Fruit fly (Drosophila melanogaster) whole organism, embryonic: Measurements from ENCODE around the gene Ptth.

Experiments used
- Abd-B ChIP-seq: fragments of 200-800 bp; sonication (Bioruptor generic); optimal IDR thresholded peaks from 2 replicates; lab custom pipeline; 2018; ENCODE audit warnings: missing biosample characterization, mild to moderate bottlenecking, missing genetic modification characterization, moderate library complexity
- Blimp-1 ChIP-seq: fragments of 200-800 bp; sonication (Bioruptor generic); optimal IDR thresholded peaks from 3 replicates; lab custom pipeline; 2018; ENCODE audit warnings: missing biosample characterization, missing genetic modification characterization, mild to moderate bottlenecking, moderate library complexity, missing genetic modification reagents
- CG10462 ChIP-seq: fragments of 200-800 bp; sonication (Bioruptor generic); optimal IDR thresholded peaks from 2 replicates; lab custom pipeline; 2016; ENCODE audit warnings: missing biosample characterization, missing genetic modification characterization
- CG11695 ChIP-seq: fragments of 200-800 bp; sonication (Bioruptor generic); IDR thresholded peaks from 3 replicates; pipeline ENCODE4 v1.3.6; 2022; ENCODE audit warnings: missing biosample characterization, missing genetic modification characterization
- CG13894 ChIP-seq: fragments of 200-800 bp; sonication (Bioruptor generic); optimal IDR thresholded peaks from 3 replicates; lab custom pipeline; 2018; ENCODE audit warnings: missing biosample characterization, mild to moderate bottlenecking, missing genetic modification characterization, moderate library complexity
- CG14014 ChIP-seq: fragments of 200-800 bp; sonication (Bioruptor generic); IDR thresholded peaks from 2 replicates; pipeline ENCODE4 v1.3.6; 2022; ENCODE audit warnings: missing biosample characterization, missing genetic modification characterization
- CG14860 ChIP-seq: fragments of 200-800 bp; sonication (Bioruptor generic); IDR thresholded peaks from 3 replicates; pipeline ENCODE4 v1.3.6; 2022; ENCODE audit warnings: missing biosample characterization, missing genetic modification characterization; ENCODE audit not compliant: partially characterized antibody
- CG15073 ChIP-seq: fragments of 200-800 bp; sonication (Bioruptor generic); optimal IDR thresholded peaks from 2 replicates; lab custom pipeline; 2016; ENCODE audit warnings: missing biosample characterization, missing genetic modification characterization
- CG16813 ChIP-seq: fragments of 200-800 bp; sonication (Bioruptor generic); IDR thresholded peaks from 3 replicates; pipeline ENCODE4 v1.3.6; 2022; ENCODE audit warnings: missing biosample characterization, missing genetic modification characterization; ENCODE audit not compliant: partially characterized antibody
- CG16815 ChIP-seq: fragments of 200-800 bp; sonication (Bioruptor generic); optimal IDR thresholded peaks from 3 replicates; lab custom pipeline; 2017; ENCODE audit warnings: missing biosample characterization, mild to moderate bottlenecking, missing genetic modification characterization
- CG17328 ChIP-seq: fragments of 200-800 bp; sonication (Bioruptor generic); IDR thresholded peaks from 2 replicates; pipeline ENCODE4 v1.3.6; 2022; ENCODE audit warnings: missing biosample characterization, missing genetic modification characterization
- CG18619 ChIP-seq: fragments of 200-800 bp; sonication (Bioruptor generic); optimal IDR thresholded peaks from 3 replicates; lab custom pipeline; 2017; ENCODE audit warnings: missing biosample characterization, mild to moderate bottlenecking, missing genetic modification characterization
- CG18764 ChIP-seq: fragments of 200-800 bp; sonication (Bioruptor generic); optimal IDR thresholded peaks from 3 replicates; lab custom pipeline; 2016; ENCODE audit warnings: missing biosample characterization, missing genetic modification characterization
- CG2116 ChIP-seq: fragments of 200-800 bp; sonication (Bioruptor generic); optimal IDR thresholded peaks from 3 replicates; lab custom pipeline; 2018; ENCODE audit warnings: missing biosample characterization, mild to moderate bottlenecking, missing genetic modification characterization
- CG4360 ChIP-seq: fragments of 200-800 bp; sonication (Bioruptor generic); IDR thresholded peaks from 2 replicates; pipeline ENCODE4 v1.3.6; 2022; ENCODE audit warnings: missing biosample characterization, missing genetic modification characterization
- CG6272 ChIP-seq: fragments of 200-800 bp; sonication (Bioruptor generic); IDR thresholded peaks from 2 replicates; pipeline ENCODE4 v1.3.6; 2022; ENCODE audit warnings: missing biosample characterization, missing genetic modification characterization
- CG6854 ChIP-seq: fragments of 200-800 bp; sonication (Bioruptor generic); optimal IDR thresholded peaks from 3 replicates; lab custom pipeline; 2017; ENCODE audit warnings: missing biosample characterization, mild to moderate bottlenecking, missing genetic modification characterization
- CG8281 ChIP-seq: fragments of 200-800 bp; sonication (Bioruptor generic); optimal IDR thresholded peaks from 2 replicates; lab custom pipeline; 2018; ENCODE audit warnings: missing biosample characterization, mild to moderate bottlenecking, missing genetic modification characterization, moderate library complexity
- CG8359 ChIP-seq: fragments of 200-800 bp; sonication (Bioruptor generic); optimal IDR thresholded peaks from 2 replicates; lab custom pipeline; 2017; ENCODE audit warnings: missing biosample characterization, mild to moderate bottlenecking, missing genetic modification characterization, borderline replicate concordance
- CG9727 ChIP-seq: fragments of 200-800 bp; sonication (Bioruptor generic); optimal IDR thresholded peaks from 3 replicates; lab custom pipeline; 2017; ENCODE audit warnings: missing biosample characterization, mild to moderate bottlenecking, missing genetic modification characterization
- Chrac-16 ChIP-seq: fragments of 200-800 bp; sonication (Bioruptor generic); optimal IDR thresholded peaks from 3 replicates; lab custom pipeline; 2016; ENCODE audit warnings: missing biosample characterization, missing genetic modification characterization
- D19B ChIP-seq: fragments of 200-800 bp; sonication (Bioruptor generic); optimal IDR thresholded peaks from 2 replicates; lab custom pipeline; 2017; ENCODE audit warnings: missing biosample characterization, mild to moderate bottlenecking, missing genetic modification characterization
- Dbx ChIP-seq: fragments of 200-800 bp; sonication (Bioruptor generic); IDR thresholded peaks from 3 replicates; pipeline ENCODE4 v1.3.6; 2022; ENCODE audit warnings: missing biosample characterization, missing genetic modification characterization
- Dfd ChIP-seq, 2 experiments: fragments of >200 bp; optimal IDR thresholded peaks; 2 replicates each; lab custom pipeline; 2017; ENCODE audit warnings: missing biosample characterization in 2 of 2, missing genetic modification characterization in 2 of 2
- Dref ChIP-seq: fragments of 200-800 bp; sonication (Bioruptor generic); IDR thresholded peaks from 2 replicates; pipeline ENCODE4 v1.3.6; 2022; ENCODE audit warnings: missing biosample characterization, missing genetic modification characterization
- Gsc ChIP-seq: fragments of 200-800 bp; sonication (Bioruptor generic); IDR thresholded peaks from 2 replicates; pipeline ENCODE4 v1.3.6; 2022; ENCODE audit warnings: missing biosample characterization, missing genetic modification characterization
- HLH54F ChIP-seq: fragments of 200-800 bp; sonication (Bioruptor generic); optimal IDR thresholded peaks from 3 replicates; lab custom pipeline; 2016; ENCODE audit warnings: missing biosample characterization, missing genetic modification characterization
- Hey ChIP-seq: fragments of 200-800 bp; sonication (Bioruptor generic); optimal IDR thresholded peaks from 3 replicates; lab custom pipeline; 2018; ENCODE audit warnings: missing biosample characterization, mild to moderate bottlenecking, missing genetic modification characterization
- NfI ChIP-seq: fragments of 200-800 bp; sonication (Bioruptor generic); optimal IDR thresholded peaks from 3 replicates; lab custom pipeline; 2018; ENCODE audit warnings: missing biosample characterization, mild to moderate bottlenecking, missing genetic modification characterization, moderate library complexity
- Rx ChIP-seq: fragments of 200-800 bp; sonication (Bioruptor generic); IDR thresholded peaks from 2 replicates; pipeline ENCODE4 v1.3.6; 2022; ENCODE audit warnings: missing biosample characterization, missing genetic modification characterization
- Trl ChIP-seq, 3 experiments: fragments of >200 bp in 2 of 3; fragments of 200-800 bp in 1 of 3; sonication (Bioruptor generic) in 1 of 3; optimal IDR thresholded peaks; 2 replicates in 1 of 3; 3 replicates in 2 of 3; lab custom pipeline; 2016 to 2017; ENCODE audit warnings: missing biosample characterization in 1 of 3, missing genetic modification characterization in 1 of 3
- ac ChIP-seq: fragments of 200-800 bp; sonication (Bioruptor generic); optimal IDR thresholded peaks from 3 replicates; lab custom pipeline; 2017; ENCODE audit warnings: missing biosample characterization, mild to moderate bottlenecking, missing genetic modification characterization
- ara ChIP-seq: fragments of 200-800 bp; sonication (Bioruptor generic); IDR thresholded peaks from 2 replicates; pipeline ENCODE4 v1.3.6; 2022; ENCODE audit warnings: missing biosample characterization, missing genetic modification characterization
- cg ChIP-seq: fragments of 200-800 bp; sonication (Bioruptor generic); optimal IDR thresholded peaks from 3 replicates; lab custom pipeline; 2019; ENCODE audit warnings: missing biosample characterization, mild to moderate bottlenecking, missing genetic modification characterization, moderate library complexity
- hbn ChIP-seq: fragments of 200-800 bp; sonication (Bioruptor generic); IDR thresholded peaks from 2 replicates; pipeline ENCODE4 v1.3.6; 2022; ENCODE audit warnings: missing biosample characterization, missing genetic modification characterization; ENCODE audit not compliant: partially characterized antibody
- jumu ChIP-seq: fragments of 200-800 bp; sonication (Bioruptor generic); optimal IDR thresholded peaks from 3 replicates; lab custom pipeline; 2016; ENCODE audit warnings: missing biosample characterization, missing genetic modification characterization
- lab ChIP-seq: fragments of 200-800 bp; sonication (Bioruptor generic); optimal IDR thresholded peaks from 3 replicates; lab custom pipeline; 2017; ENCODE audit warnings: missing biosample characterization, missing genetic modification characterization, mild to moderate bottlenecking, moderate library complexity, missing genetic modification reagents
- nerfin-1 ChIP-seq: fragments of 200-800 bp; sonication (Bioruptor generic); optimal IDR thresholded peaks from 3 replicates; lab custom pipeline; 2019; ENCODE audit warnings: missing biosample characterization, mild to moderate bottlenecking, missing genetic modification characterization, moderate library complexity
- nerfin-2 ChIP-seq: fragments of 200-800 bp; sonication (Bioruptor generic); IDR thresholded peaks from 2 replicates; pipeline ENCODE4 v1.3.6; 2022; ENCODE audit warnings: missing biosample characterization, missing genetic modification characterization; ENCODE audit not compliant: partially characterized antibody
- oc ChIP-seq: fragments of 200-800 bp; sonication (Bioruptor generic); optimal IDR thresholded peaks from 2 replicates; lab custom pipeline; 2018; ENCODE audit warnings: missing biosample characterization, mild to moderate bottlenecking, missing genetic modification characterization, moderate library complexity
- onecut ChIP-seq: fragments of 200-800 bp; sonication (Bioruptor generic); IDR thresholded peaks from 2 replicates; pipeline ENCODE4 v1.3.6; 2022; ENCODE audit warnings: missing biosample characterization, missing genetic modification characterization
- pfk ChIP-seq: fragments of 200-800 bp; sonication (Bioruptor generic); optimal IDR thresholded peaks from 2 replicates; lab custom pipeline; 2018; ENCODE audit warnings: missing biosample characterization, mild to moderate bottlenecking, missing genetic modification characterization, moderate library complexity
- prd ChIP-seq, 3 experiments: fragments of >200 bp in 2 of 3; fragments of 200-800 bp in 1 of 3; sonication (Bioruptor generic) in 1 of 3; optimal IDR thresholded peaks in 2 of 3; IDR thresholded peaks in 1 of 3; 2 replicates in 2 of 3; 3 replicates in 1 of 3; pipeline versions ENCODE4 v1.3.6 to Lab custom; 2017 to 2022; ENCODE audit warnings: missing biosample characterization in 1 of 3, missing genetic modification characterization in 1 of 3
- sens ChIP-seq: fragments of 200-800 bp; sonication (Bioruptor generic); peaks from one replicate; lab custom pipeline; 2016; ENCODE audit warnings: missing biosample characterization, missing genetic modification characterization
- shn ChIP-seq: fragments of 200-800 bp; sonication (Bioruptor generic); optimal IDR thresholded peaks from 3 replicates; lab custom pipeline; 2016; ENCODE audit warnings: missing biosample characterization, missing genetic modification characterization
- sisA ChIP-seq: fragments of 200-800 bp; sonication (Bioruptor generic); IDR thresholded peaks from 2 replicates; pipeline ENCODE4 v1.3.6; 2022; ENCODE audit warnings: missing biosample characterization, missing genetic modification characterization
- toy ChIP-seq: fragments of 200-800 bp; sonication (Bioruptor generic); IDR thresholded peaks from 2 replicates; pipeline ENCODE4 v1.3.6; 2022; ENCODE audit warnings: missing biosample characterization, missing genetic modification characterization
- unc-4 ChIP-seq: fragments of 200-800 bp; sonication (Bioruptor generic); IDR thresholded peaks from 2 replicates; pipeline ENCODE4 v1.3.6; 2022; ENCODE audit warnings: missing biosample characterization, missing genetic modification characterization; ENCODE audit not compliant: partially characterized antibody
- wor ChIP-seq: fragments of 200-800 bp; sonication (Bioruptor generic); IDR thresholded peaks from 2 replicates; pipeline ENCODE4 v1.3.6; 2022; ENCODE audit warnings: missing biosample characterization, missing genetic modification characterization

Ptth gene

DNA sequence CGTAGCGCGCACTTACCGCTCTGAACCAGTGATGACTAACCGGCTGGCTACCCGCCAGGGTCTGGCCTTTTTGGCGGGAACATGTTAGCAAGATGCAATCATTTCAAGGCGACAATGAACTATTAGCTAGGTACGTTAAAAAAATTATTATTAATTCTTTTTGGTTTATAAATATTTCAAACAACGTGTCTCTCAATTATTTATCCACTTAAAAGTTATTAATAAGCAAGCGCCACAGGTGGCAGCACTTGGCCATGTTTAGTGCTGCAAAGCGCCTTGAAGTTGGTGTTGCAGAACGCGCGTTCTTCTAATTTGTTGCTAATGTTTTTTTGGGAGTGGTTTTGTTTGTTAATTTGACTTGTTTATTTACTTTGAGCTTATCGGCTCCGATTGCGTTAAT is 2.5 kb downstream of the Ptth start, which contains the start of the genes Ipk2 and cold (continued):
- peak; percentile 87 for TF ChIP-seq Dbx (GFP tag; lab: Robert Waterston, UW)
- TF ChIP-seq ara (GFP tag; lab: Robert Waterston, UW), result peak; percentile 55
- TF ChIP-seq Blimp-1 (GFP tag; lab: Kevin White, UChicago), result no peak
- TF ChIP-seq toy (GFP tag; lab: Robert Waterston, UW), result 0 out of 2 replicates have a peak, but pooled peaks have one; percentile 29
- peak; percentile 13; the same call in 1 of the 2 replicates for TF ChIP-seq nerfin-2 (GFP tag; lab: Robert Waterston, UW)
- TF ChIP-seq CG15073 (GFP tag; lab: Kevin White, UChicago), result no peak
- peak; percentile 81 for TF ChIP-seq CG9727
- peak; percentile 63; the same call in 1 of the 2 replicates for TF ChIP-seq CG14014 (GFP tag; lab: Robert Waterston, UW)
- peak; percentile 70 for TF ChIP-seq CG2116 (GFP tag; lab: Kevin White, UChicago)
- TF ChIP-seq CG8281 (tag; lab: Kevin White, UChicago), result peak; percentile 34
- TF ChIP-seq sens (GFP tag; lab: Kevin White, UChicago), result peak; percentile 96
- peak; percentile 91 for TF ChIP-seq lab (GFP tag; lab: Kevin White, UChicago)
- TF ChIP-seq nerfin-1 (tag; lab: Kevin White, UChicago), result peak; percentile 64
- no peak for TF ChIP-seq oc (tag; lab: Kevin White, UChicago)
- peak; percentile 76 for TF ChIP-seq CG18764 (GFP tag; lab: Kevin White, UChicago)
- TF ChIP-seq CG6854 (GFP tag; lab: Kevin White, UChicago), result peak; percentile 62
- TF ChIP-seq CG17328 (GFP tag; lab: Robert Waterston, UW), result 0 out of 2 replicates have a peak, but pooled peaks have one; percentile 11
- peak; percentile 68 for TF ChIP-seq wor
- TF ChIP-seq D19B (GFP tag; lab: Kevin White, UChicago), result peak; percentile 65
- TF ChIP-seq CG18619 (GFP tag; lab: Kevin White, UChicago), result peak; percentile 85
- no peak; the same call in 2 of the 3 replicates for TF ChIP-seq CG11695 (GFP tag; lab: Robert Waterston, UW)
- peak; percentile 62 for TF ChIP-seq Rx (GFP tag; lab: Robert Waterston, UW)
- TF ChIP-seq CG4360 (GFP tag; lab: Robert Waterston, UW), result no peak
- TF ChIP-seq pfk (GFP tag; lab: Kevin White, UChicago), result no peak
- TF ChIP-seq CG10462 (GFP tag; lab: Kevin White, UChicago), result peak; percentile 34
- no peak for TF ChIP-seq prd (optimal IDR thresholded peaks at IDR 0.05; lab: Kevin White, UChicago)
- peak; percentile 82 for TF ChIP-seq prd (GFP tag; IDR thresholded peaks at IDR 0.05; lab: Robert Waterston, UW)
- peak; percentile 76 for TF ChIP-seq shn (GFP tag; lab: Kevin White, UChicago)
- no peak for TF ChIP-seq hbn (GFP tag; lab: Robert Waterston, UW)
- no peak for TF ChIP-seq ac
- 0 out of 2 replicates have a peak, but pooled peaks have one; percentile 38 for TF ChIP-seq Dref
- no peak for TF ChIP-seq CG14860 (GFP tag; lab: Robert Waterston, UW)
- peak; percentile 49 for TF ChIP-seq onecut (GFP tag; lab: Robert Waterston, UW)
- TF ChIP-seq HLH54F (GFP tag; lab: Kevin White, UChicago), result peak; percentile 87
- TF ChIP-seq Chrac-16 (GFP tag; lab: Kevin White, UChicago), result peak; percentile 78
- peak; percentile 80 for TF ChIP-seq CG16815 (GFP tag; lab: Kevin White, UChicago)
- TF ChIP-seq unc-4 (GFP tag; lab: Robert Waterston, UW), result peak; percentile 43
- TF ChIP-seq CG16813, result peak; percentile 42; the same call in 1 of the 3 replicates
- TF ChIP-seq cg (GFP tag; lab: Kevin White, UChicago), result no peak
- TF ChIP-seq NfI (GFP tag; lab: Kevin White, UChicago), result peak; percentile 85
- TF ChIP-seq Trl (optimal IDR thresholded peaks at IDR 0.05; lab: Kevin White, UChicago), result no peak
- peak; percentile 78 for TF ChIP-seq Trl (GFP tag; optimal IDR thresholded peaks at IDR 0.05; lab: Kevin White, UChicago)
- no peak for TF ChIP-seq Hey (tag; lab: Kevin White, UChicago)
- TF ChIP-seq CG8359 (GFP tag; lab: Kevin White, UChicago), result no peak
- 0 out of 2 replicates have a peak, but pooled peaks have one; percentile 26 for TF ChIP-seq Gsc
- TF ChIP-seq Abd-B (GFP tag; lab: Kevin White, UChicago), result peak; percentile 86
- TF ChIP-seq Dfd (GFP tag; optimal IDR thresholded peaks at IDR 0.05; lab: Kevin White, UChicago), result no peak
- TF ChIP-seq jumu (GFP tag; lab: Kevin White, UChicago), result peak; percentile 79
- no peak for TF ChIP-seq CG13894 (tag; lab: Kevin White, UChicago)
- TF ChIP-seq CG6272 (GFP tag; lab: Robert Waterston, UW), result peak; percentile 81
- TF ChIP-seq sisA (GFP tag; lab: Robert Waterston, UW), result peak; percentile 70
